Worm (Caenorhabditis elegans): ENCODE measurements around the gene nspg-3.

Gene nspg-3

DNA sequence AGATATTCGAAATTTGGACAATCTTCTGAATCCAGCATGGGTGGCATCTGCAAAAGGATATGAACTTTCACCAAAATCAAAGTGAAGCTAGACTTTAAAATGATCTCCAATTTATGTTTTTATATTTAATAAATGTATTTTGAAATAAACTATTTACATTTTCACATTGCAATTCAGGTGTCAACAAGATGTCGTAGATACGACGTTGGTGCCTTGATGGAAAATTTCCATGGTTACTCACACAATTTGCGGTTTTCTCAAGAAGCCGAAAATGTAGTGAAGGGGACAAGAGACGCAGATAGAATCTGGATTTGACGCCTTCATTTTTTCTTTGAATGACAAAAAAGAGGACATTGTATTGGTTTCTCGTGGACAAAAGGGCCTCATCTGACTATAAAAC lies 7.9 kb downstream of the nspg-3 start, which contains the start of gene rgs-3:
Gene rgs-3 (plus strand): TSS at position 301 of the 400 bp plus-strand sequence.
- no peak for TF ChIP-seq nhr-12 (tag; optimal IDR thresholded peaks at IDR 0.05)
- TF ChIP-seq F13H6.1 (tag; optimal IDR thresholded peaks at IDR 0.05), result no peak
- TF ChIP-seq sem-4 (tag; optimal IDR thresholded peaks at IDR 0.05), result no peak
- TF ChIP-seq lin-39 (tag; optimal IDR thresholded peaks at IDR 0.05), result no peak
- no peak for TF ChIP-seq ama-1 (optimal IDR thresholded peaks at IDR 0.05)
- no peak for TF ChIP-seq unc-55 (GFP tag; optimal IDR thresholded peaks at IDR 0.05)
- no peak for TF ChIP-seq nhr-237 (tag; optimal IDR thresholded peaks at IDR 0.05)
- TF ChIP-seq ceh-16 (tag; optimal IDR thresholded peaks at IDR 0.05), result no peak
- no peak for TF ChIP-seq nhr-11 (tag; optimal IDR thresholded peaks at IDR 0.05)
- TF ChIP-seq ztf-1 (GFP tag; conservative IDR thresholded peaks at IDR 0.05), result no peak
- no peak for TF ChIP-seq gmeb-1 (tag; optimal IDR thresholded peaks at IDR 0.05)
- TF ChIP-seq crh-2 (tag; optimal IDR thresholded peaks at IDR 0.05), result no peak

DNA sequence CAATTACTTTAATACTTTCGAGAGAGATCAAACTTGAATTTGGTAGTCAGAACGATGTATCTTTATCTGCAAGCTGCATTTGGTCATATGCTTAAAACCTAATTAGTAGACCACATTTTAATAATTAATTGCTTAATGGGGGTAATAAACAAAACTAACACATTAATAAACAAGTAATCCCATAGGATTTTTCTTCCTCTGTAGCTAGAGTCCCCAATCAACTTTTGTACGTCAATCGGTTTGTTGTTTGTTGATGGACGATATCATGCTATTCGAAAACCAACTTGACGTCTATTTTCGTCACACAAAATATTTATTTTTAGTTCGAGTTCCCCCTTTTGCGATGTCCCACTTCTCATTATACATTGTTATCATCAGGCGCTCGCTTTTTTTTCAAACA lies 9.9 kb downstream of the nspg-3 start:
- TF ChIP-seq crh-2 (tag; optimal IDR thresholded peaks at IDR 0.05) (no peak), ceh-82 (tag; optimal IDR thresholded peaks at IDR 0.05) (no peak), lin-11 (tag; optimal IDR thresholded peaks at IDR 0.05) (no peak), nhr-129 (tag; optimal IDR thresholded peaks at IDR 0.05) (no peak), aly-2 (tag; optimal IDR thresholded peaks at IDR 0.05) (no peak), peb-1 (tag; optimal IDR thresholded peaks at IDR 0.05) (no peak), nhr-237 (tag; optimal IDR thresholded peaks at IDR 0.05) (no peak), gmeb-1 (tag; optimal IDR thresholded peaks at IDR 0.05) (no peak)

DNA sequence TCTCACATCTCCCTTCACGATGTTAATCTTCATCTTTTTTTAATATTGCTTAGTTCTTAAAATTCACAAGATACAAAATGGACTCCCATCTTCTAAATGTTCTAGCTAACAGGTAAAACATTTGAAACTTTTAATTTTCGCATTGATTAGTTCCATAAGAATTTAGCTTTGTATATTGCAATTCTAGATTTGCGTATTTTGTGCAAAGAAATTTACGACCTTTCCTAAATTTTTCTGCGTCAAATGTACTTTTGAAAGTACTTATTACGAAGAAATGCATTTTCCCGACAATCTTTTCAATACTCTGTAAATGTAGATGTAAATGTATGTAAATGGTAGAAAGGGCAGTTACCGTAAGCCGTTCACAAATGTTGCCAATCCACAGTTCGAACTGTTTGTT lies 12.4 kb downstream of the nspg-3 start:
- TF ChIP-seq ama-1 (optimal IDR thresholded peaks at IDR 0.05) (no peak), sma-9 (GFP tag; optimal IDR thresholded peaks at IDR 0.05) (no peak), sma-9 (tag; optimal IDR thresholded peaks at IDR 0.05) (no peak), nhr-77 (tag; optimal IDR thresholded peaks at IDR 0.05) (no peak), ztf-1 (GFP tag; conservative IDR thresholded peaks at IDR 0.05) (no peak), snpc-4 (tag; optimal IDR thresholded peaks at IDR 0.05) (no peak), nhr-11 (tag; optimal IDR thresholded peaks at IDR 0.05) (no peak), nhr-129 (tag; optimal IDR thresholded peaks at IDR 0.05) (no peak)

DNA sequence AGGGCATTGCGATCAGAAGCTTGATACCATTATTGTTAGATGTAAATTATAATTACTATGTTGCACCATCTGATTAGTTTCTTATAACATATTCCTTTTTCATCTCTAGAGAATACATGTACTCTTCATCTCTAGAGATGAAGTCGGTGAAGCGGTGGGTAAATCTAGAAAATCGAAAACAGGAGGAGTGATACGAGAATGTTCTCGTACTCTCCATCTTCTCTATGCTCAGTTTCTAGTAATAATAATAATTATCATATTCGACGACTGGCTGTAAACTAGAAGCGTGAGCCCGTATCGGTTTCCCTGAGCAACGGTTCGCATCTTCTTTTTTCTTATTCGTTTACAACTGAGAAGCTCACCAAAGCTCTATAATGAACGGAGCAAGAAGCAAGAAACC lies 16.2 kb downstream of the nspg-3 start:
- TF ChIP-seq sma-3 (GFP tag; optimal IDR thresholded peaks at IDR 0.05) (no peak), nhr-6 (tag; optimal IDR thresholded peaks at IDR 0.05) (no peak), ztf-11 (tag; optimal IDR thresholded peaks at IDR 0.05) (no peak), nhr-10 (tag; optimal IDR thresholded peaks at IDR 0.05) (no peak), skn-1 (tag; optimal IDR thresholded peaks at IDR 0.05) (no peak), ceh-16 (tag; optimal IDR thresholded peaks at IDR 0.05) (no peak), R02D3.7 (tag; optimal IDR thresholded peaks at IDR 0.05) (no peak), sem-4 (tag; optimal IDR thresholded peaks at IDR 0.05) (no peak), C34F6.9 (tag; optimal IDR thresholded peaks at IDR 0.05) (no peak), mbf-1 (tag; optimal IDR thresholded peaks at IDR 0.05) (no peak), blmp-1 (tag; optimal IDR thresholded peaks at IDR 0.05; ENCODE audit: insufficient read depth) (no peak), elt-1 (tag; optimal IDR thresholded peaks at IDR 0.05) (no peak), nhr-12 (tag; optimal IDR thresholded peaks at IDR 0.05) (no peak), ztf-4 (tag; optimal IDR thresholded peaks at IDR 0.05) (no peak), dmd-4 (tag; optimal IDR thresholded peaks at IDR 0.05) (no peak), elt-3 (tag; optimal IDR thresholded peaks at IDR 0.05) (no peak), lin-13 (GFP tag; optimal IDR thresholded peaks at IDR 0.05) (no peak), gmeb-1 (tag; optimal IDR thresholded peaks at IDR 0.05) (no peak)

DNA sequence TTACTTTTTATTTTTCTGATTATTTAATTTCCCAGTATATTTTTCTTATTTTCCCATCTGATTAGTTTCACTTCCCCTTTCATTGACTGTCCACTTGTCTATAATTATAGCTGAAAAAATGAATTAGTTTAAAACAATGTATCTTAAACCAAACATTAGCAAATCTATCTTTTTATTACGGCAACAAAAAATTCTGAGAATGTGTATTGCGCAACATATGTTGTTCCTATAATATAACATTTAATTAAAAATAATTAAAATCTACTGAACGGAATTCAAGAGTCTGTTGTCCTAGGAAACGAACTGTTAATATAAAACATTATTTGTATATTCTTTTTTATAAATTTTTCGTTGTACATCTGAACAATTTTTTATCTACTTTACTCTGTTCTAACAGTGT lies 18.4 kb downstream of the nspg-3 start:
- TF ChIP-seq dmd-4 (tag; optimal IDR thresholded peaks at IDR 0.05) (no peak), blmp-1 (tag; optimal IDR thresholded peaks at IDR 0.05; ENCODE audit: insufficient read depth) (no peak), ztf-1 (GFP tag; conservative IDR thresholded peaks at IDR 0.05) (no peak), nhr-10 (tag; optimal IDR thresholded peaks at IDR 0.05) (no peak), Y55F3AM.14 (GFP tag; optimal IDR thresholded peaks at IDR 0.05) (no peak), F13H6.1 (tag; optimal IDR thresholded peaks at IDR 0.05) (no peak), R02D3.7 (tag; optimal IDR thresholded peaks at IDR 0.05) (no peak), snpc-4 (tag; optimal IDR thresholded peaks at IDR 0.05) (no peak), nhr-12 (tag; optimal IDR thresholded peaks at IDR 0.05) (no peak), mbf-1 (tag; optimal IDR thresholded peaks at IDR 0.05) (no peak), lin-13 (GFP tag; optimal IDR thresholded peaks at IDR 0.05) (no peak), gmeb-1 (tag; optimal IDR thresholded peaks at IDR 0.05) (no peak), ceh-82 (tag; optimal IDR thresholded peaks at IDR 0.05) (no peak), nhr-25 (tag; optimal IDR thresholded peaks at IDR 0.05) (no peak), ceh-16 (tag; optimal IDR thresholded peaks at IDR 0.05) (no peak), unc-62 (GFP tag; optimal IDR thresholded peaks at IDR 0.05) (no peak)
